Worm (Caenorhabditis elegans) whole organism, mixed stage, embryonic: ENCODE results near the gene prcc-1.

Source experiments
- M03D4.4 ChIP-seq: sonication (generic microtip); optimal IDR thresholded peaks from 2 replicates; lab custom pipeline; 2017; ENCODE audit warnings: mild to moderate bottlenecking, missing genetic modification characterization, missing compliant biosample characterization
- bed-3 ChIP-seq: fragments of 200-800 bp; sonication (Bioruptor generic); optimal IDR thresholded peaks from 3 replicates; lab custom pipeline; 2018; ENCODE audit warnings: mild to moderate bottlenecking, missing genetic modification characterization, moderate library complexity, missing compliant biosample characterization
- ceh-39 ChIP-seq: fragments of 150-350 bp; optimal IDR thresholded peaks from 2 replicates; lab custom pipeline; 2014; ENCODE audit warnings: missing biosample characterization, missing genetic modification characterization
- ceh-43 ChIP-seq: fragments of 200-800 bp; sonication (Bioruptor generic); optimal IDR thresholded peaks from 2 replicates; lab custom pipeline; 2018; ENCODE audit warnings: mild to moderate bottlenecking, missing genetic modification characterization, moderate library complexity, missing compliant biosample characterization
- ceh-83 ChIP-seq: fragments of 200-800 bp; sonication (Bioruptor generic); optimal IDR thresholded peaks from 2 replicates; lab custom pipeline; 2018; ENCODE audit warnings: mild to moderate bottlenecking, missing genetic modification characterization, missing compliant biosample characterization
- ces-1 ChIP-seq: fragments of 150-350 bp; optimal IDR thresholded peaks from 2 replicates; lab custom pipeline; 2014; ENCODE audit warnings: missing biosample characterization, missing genetic modification reagents, missing genetic modification characterization
- cnd-1 ChIP-seq: fragments of 200-800 bp; sonication (Bioruptor generic); optimal IDR thresholded peaks from 2 replicates; lab custom pipeline; 2018; ENCODE audit warnings: mild to moderate bottlenecking, missing genetic modification characterization, missing compliant biosample characterization
- drap-1 ChIP-seq: fragments of 200-800 bp; sonication (Bioruptor generic); optimal IDR thresholded peaks from 3 replicates; lab custom pipeline; 2018; ENCODE audit warnings: mild to moderate bottlenecking, missing genetic modification characterization, missing compliant biosample characterization
- elt-3 ChIP-seq: fragments of 150-350 bp; optimal IDR thresholded peaks from 2 replicates; lab custom pipeline; 2014; ENCODE audit warnings: missing biosample characterization, missing genetic modification characterization
- flh-1 ChIP-seq: fragments of 200-800 bp; sonication (Bioruptor generic); optimal IDR thresholded peaks from 2 replicates; lab custom pipeline; 2018; ENCODE audit warnings: mild to moderate bottlenecking, missing genetic modification characterization, moderate library complexity, missing compliant biosample characterization
- ham-2 ChIP-seq: fragments of 200-800 bp; sonication (Bioruptor generic); optimal IDR thresholded peaks from 2 replicates; lab custom pipeline; 2018; ENCODE audit warnings: mild to moderate bottlenecking, missing genetic modification characterization, missing compliant biosample characterization
- hlh-1 ChIP-seq: fragments of 150-350 bp; optimal IDR thresholded peaks from 2 replicates; lab custom pipeline; 2014; ENCODE audit warnings: missing biosample characterization, missing genetic modification reagents, missing genetic modification characterization
- lin-13 ChIP-seq: fragments of 150-350 bp; optimal IDR thresholded peaks from 2 replicates; lab custom pipeline; 2014; ENCODE audit warnings: missing biosample characterization, missing genetic modification characterization
- lin-32 ChIP-seq: fragments of 200-800 bp; sonication (Bioruptor generic); optimal IDR thresholded peaks from 2 replicates; lab custom pipeline; 2018; ENCODE audit warnings: mild to moderate bottlenecking, missing genetic modification characterization, missing compliant biosample characterization
- lsy-2 ChIP-seq: fragments of 150-350 bp; optimal IDR thresholded peaks from 2 replicates; lab custom pipeline; 2014; ENCODE audit warnings: missing biosample characterization, missing genetic modification characterization
- mab-5 ChIP-seq: fragments of 150-350 bp; optimal IDR thresholded peaks from 2 replicates; lab custom pipeline; 2014; ENCODE audit warnings: missing biosample characterization, missing genetic modification characterization
- mep-1 ChIP-seq: fragments of 150-350 bp; optimal IDR thresholded peaks from 2 replicates; lab custom pipeline; 2017; ENCODE audit warnings: missing biosample characterization, missing genetic modification reagents, missing genetic modification characterization, inconsistent platforms
- mls-2 ChIP-seq: sonication (generic microtip); optimal IDR thresholded peaks from 2 replicates; lab custom pipeline; 2016; ENCODE audit warnings: mild to moderate bottlenecking, missing genetic modification characterization, moderate library complexity, missing compliant biosample characterization
- nhr-12 ChIP-seq: fragments of 150-350 bp; optimal IDR thresholded peaks from 2 replicates; lab custom pipeline; 2014; ENCODE audit warnings: missing biosample characterization, missing genetic modification characterization
- nhr-237 ChIP-seq: fragments of 150-350 bp; optimal IDR thresholded peaks from 2 replicates; lab custom pipeline; 2014; ENCODE audit warnings: missing biosample characterization, missing genetic modification characterization
- nhr-28 ChIP-seq: fragments of 150-350 bp; optimal IDR thresholded peaks from 2 replicates; lab custom pipeline; 2014; ENCODE audit warnings: missing biosample characterization, missing genetic modification characterization
- nhr-76 ChIP-seq: sonication (generic microtip); optimal IDR thresholded peaks from 2 replicates; lab custom pipeline; 2017; ENCODE audit warnings: missing biosample characterization, missing genetic modification characterization
- pha-4 ChIP-seq: fragments of 150-350 bp; optimal IDR thresholded peaks from 2 replicates; lab custom pipeline; 2018; ENCODE audit warnings: missing biosample characterization, missing genetic modification reagents, missing genetic modification characterization
- sem-2 ChIP-seq: fragments of 200-800 bp; sonication (Bioruptor generic); optimal IDR thresholded peaks from 2 replicates; lab custom pipeline; 2018; ENCODE audit warnings: mild to moderate bottlenecking, missing genetic modification characterization, missing compliant biosample characterization
- snpc-4 ChIP-seq: fragments of 150-350 bp; optimal IDR thresholded peaks from 2 replicates; lab custom pipeline; 2014; ENCODE audit warnings: missing biosample characterization, missing genetic modification characterization
- sptf-1 ChIP-seq: sonication (generic microtip); optimal IDR thresholded peaks from 2 replicates; lab custom pipeline; 2017; ENCODE audit warnings: mild to moderate bottlenecking, missing genetic modification characterization, moderate library complexity, missing compliant biosample characterization
- tbx-8 ChIP-seq: fragments of 200-800 bp; sonication (Bioruptor generic); optimal IDR thresholded peaks from 2 replicates; lab custom pipeline; 2018; ENCODE audit warnings: mild to moderate bottlenecking, missing genetic modification characterization, moderate library complexity, missing compliant biosample characterization
- unc-120 ChIP-seq: sonication (generic microtip); optimal IDR thresholded peaks from 2 replicates; lab custom pipeline; 2017; ENCODE audit warnings: missing genetic modification characterization, missing compliant biosample characterization; ENCODE audit not compliant: poor library complexity, severe bottlenecking
- unc-39 ChIP-seq: fragments of 150-350 bp; optimal IDR thresholded peaks from 2 replicates; lab custom pipeline; 2014; ENCODE audit warnings: missing biosample characterization, missing genetic modification characterization
- unc-62 ChIP-seq: fragments of 150-350 bp; optimal IDR thresholded peaks from 2 replicates; lab custom pipeline; 2014; ENCODE audit warnings: missing biosample characterization, missing genetic modification reagents, missing genetic modification characterization
- zip-8 ChIP-seq: fragments of 150-350 bp; optimal IDR thresholded peaks from 2 replicates; lab custom pipeline; 2014; ENCODE audit warnings: missing biosample characterization, missing genetic modification characterization
- ztf-11 ChIP-seq: fragments of 150-350 bp; optimal IDR thresholded peaks from 2 replicates; lab custom pipeline; 2014; ENCODE audit warnings: missing biosample characterization, missing genetic modification characterization

The prcc-1 gene

ce11 chrIV:13079119-13079518 lies 14.5 kb downstream of the prcc-1 start, which contains the start of gene C39E9.8:
Gene C39E9.8 (plus strand): TSS chrIV:13079446.
- TF ChIP-seq tbx-8 = no peak
- TF ChIP-seq mep-1 (tag; lab: Kevin White, UChicago) = no peak
- TF ChIP-seq lin-13 (tag; lab: Kevin White, UChicago) = no peak
- no peak for TF ChIP-seq ham-2 (GFP tag; lab: Kevin White, UChicago)
- TF ChIP-seq unc-39 = no peak
- TF ChIP-seq zip-8 (tag; lab: Kevin White, UChicago) = no peak
- TF ChIP-seq ceh-43 (GFP tag; lab: Kevin White, UChicago) = no peak
- no peak for TF ChIP-seq pha-4 (tag; lab: Kevin White, UChicago)

ce11 chrIV:13078342-13078741 lies 15.3 kb downstream of the prcc-1 start:
- TF ChIP-seq nhr-28 = no peak
- no peak for TF ChIP-seq snpc-4 (tag; lab: Kevin White, UChicago)

DNA sequence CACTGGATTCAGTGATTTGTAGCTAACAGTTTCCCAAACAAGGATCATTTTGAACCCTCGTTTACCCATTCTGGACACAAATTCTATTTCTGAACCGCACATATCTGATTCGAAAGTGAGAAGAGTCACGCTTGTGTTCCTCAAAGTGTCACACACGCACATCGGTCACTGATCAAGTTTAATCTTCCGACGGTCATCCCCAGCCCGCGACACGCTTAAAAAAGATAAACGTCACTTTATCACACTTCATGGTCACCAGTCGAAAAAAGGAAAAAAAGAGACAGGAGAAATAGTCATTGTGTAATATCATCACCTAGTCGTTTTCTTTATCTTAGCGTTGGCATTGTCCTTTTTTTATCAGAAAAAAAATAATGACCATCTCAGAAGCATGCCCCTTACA lies 15.9 kb downstream of the prcc-1 start:
- TF ChIP-seq elt-3 (tag; lab: Kevin White, UChicago) = no peak

ce11 chrIV:13076620-13077019 lies 17.0 kb downstream of the prcc-1 start, which contains the start of gene C39E9.7:
Gene C39E9.7 (minus strand): TSS chrIV:13076720.
- TF ChIP-seq ces-1 (no peak), nhr-76 (tag; lab: Kevin White, UChicago) (no peak), ceh-39 (tag; lab: Kevin White, UChicago) (no peak), ham-2 (GFP tag; lab: Kevin White, UChicago) (no peak), lsy-2 (tag; lab: Kevin White, UChicago) (no peak), flh-1 (no peak), unc-62 (no peak), sem-2 (GFP tag; lab: Kevin White, UChicago) (no peak), hlh-1 (tag; lab: Kevin White, UChicago) (no peak), pha-4 (tag; lab: Kevin White, UChicago) (no peak), elt-3 (tag; lab: Kevin White, UChicago) (no peak), mls-2 (tag; lab: Kevin White, UChicago) (no peak), snpc-4 (tag; lab: Kevin White, UChicago) (no peak), unc-120 (tag; lab: Kevin White, UChicago) (no peak), nhr-12 (tag; lab: Kevin White, UChicago) (no peak), ceh-43 (GFP tag; lab: Kevin White, UChicago) (no peak)

- TF ChIP-seq snpc-4 (tag; lab: Kevin White, UChicago) (no peak), ham-2 (GFP tag; lab: Kevin White, UChicago) (no peak), zip-8 (tag; lab: Kevin White, UChicago) (no peak), nhr-237 (tag; lab: Kevin White, UChicago) (no peak), pha-4 (tag; lab: Kevin White, UChicago) (no peak), unc-120 (tag; lab: Kevin White, UChicago) (no peak), drap-1 (GFP tag; lab: Kevin White, UChicago) (no peak), tbx-8 (no peak), nhr-28 (no peak), bed-3 (GFP tag; lab: Kevin White, UChicago) (no peak), M03D4.4 (tag; lab: Kevin White, UChicago) (no peak), ztf-11 (tag; lab: Kevin White, UChicago) (no peak), ceh-83 (GFP tag; lab: Kevin White, UChicago) (no peak), cnd-1 (tag; lab: Kevin White, UChicago) (no peak), unc-62 (no peak)
Observed at ce11 chrIV:13075625-13076252, 17.9 kb downstream of the prcc-1 start.

- TF ChIP-seq ceh-83 (GFP tag; lab: Kevin White, UChicago) (no peak), ceh-39 (tag; lab: Kevin White, UChicago) (no peak), ztf-11 (tag; lab: Kevin White, UChicago) (no peak), zip-8 (tag; lab: Kevin White, UChicago) (no peak), mls-2 (tag; lab: Kevin White, UChicago) (no peak), pha-4 (tag; lab: Kevin White, UChicago) (no peak), ham-2 (GFP tag; lab: Kevin White, UChicago) (no peak), M03D4.4 (tag; lab: Kevin White, UChicago) (no peak), bed-3 (GFP tag; lab: Kevin White, UChicago) (no peak), mab-5 (tag; lab: Kevin White, UChicago) (no peak), lin-32 (no peak), unc-120 (tag; lab: Kevin White, UChicago) (no peak), lin-13 (tag; lab: Kevin White, UChicago) (no peak), unc-39 (no peak), lsy-2 (tag; lab: Kevin White, UChicago) (no peak), elt-3 (tag; lab: Kevin White, UChicago) (no peak), sptf-1 (tag; lab: Kevin White, UChicago) (no peak), nhr-12 (tag; lab: Kevin White, UChicago) (no peak)
Observed at ce11 chrIV:13071445-13071844, 22.1 kb downstream of the prcc-1 start, which contains the start of gene scl-8. Gene scl-8 (plus strand): TSS chrIV:13071745.
